Fruit fly (Drosophila melanogaster) whole organism, embryonic: ENCODE results near the gene CG1632.

ENCODE experiments used
- Abd-B ChIP-seq: fragments of 200-800 bp; sonication (Bioruptor generic); optimal IDR thresholded peaks from 2 replicates; lab custom pipeline; 2018; ENCODE audit warnings: missing biosample characterization, mild to moderate bottlenecking, missing genetic modification characterization, moderate library complexity
- Bteb2 ChIP-seq: fragments of 200-800 bp; sonication (Bioruptor generic); optimal IDR thresholded peaks from 2 replicates; lab custom pipeline; 2016; ENCODE audit warnings: missing biosample characterization, missing genetic modification characterization
- CG10979 ChIP-seq: fragments of 200-800 bp; sonication (Bioruptor generic); optimal IDR thresholded peaks from 2 replicates; lab custom pipeline; 2018; ENCODE audit warnings: missing biosample characterization, mild to moderate bottlenecking, missing genetic modification characterization, moderate library complexity
- CG11398 ChIP-seq: fragments of 200-800 bp; sonication (Bioruptor generic); optimal IDR thresholded peaks from 2 replicates; lab custom pipeline; 2016; ENCODE audit warnings: missing biosample characterization, missing genetic modification characterization
- CG13123 ChIP-seq: fragments of 200-800 bp; sonication (Bioruptor generic); optimal IDR thresholded peaks from 2 replicates; lab custom pipeline; 2016; ENCODE audit warnings: missing biosample characterization, missing genetic modification characterization
- CG13424 ChIP-seq: fragments of 200-800 bp; sonication (Bioruptor generic); optimal IDR thresholded peaks from 2 replicates; lab custom pipeline; 2019; ENCODE audit warnings: missing biosample characterization, mild to moderate bottlenecking, missing genetic modification characterization, moderate library complexity
- CG14050 ChIP-seq: fragments of 200-800 bp; sonication (Bioruptor generic); IDR thresholded peaks from 3 replicates; pipeline ENCODE4 v1.3.6; 2022; ENCODE audit warnings: missing biosample characterization, missing genetic modification characterization
- CG14710 ChIP-seq: fragments of 200-800 bp; sonication (Bioruptor generic); optimal IDR thresholded peaks from 3 replicates; lab custom pipeline; 2019; ENCODE audit warnings: missing biosample characterization, mild to moderate bottlenecking, missing genetic modification characterization, moderate library complexity
- CG1603 ChIP-seq: fragments of 200-800 bp; sonication (Bioruptor generic); optimal IDR thresholded peaks from 2 replicates; lab custom pipeline; 2019; ENCODE audit warnings: missing biosample characterization, mild to moderate bottlenecking, missing genetic modification characterization, moderate library complexity
- CG16813 ChIP-seq: fragments of 200-800 bp; sonication (Bioruptor generic); IDR thresholded peaks from 3 replicates; pipeline ENCODE4 v1.3.6; 2022; ENCODE audit warnings: missing biosample characterization, missing genetic modification characterization; ENCODE audit not compliant: partially characterized antibody
- CG17568 ChIP-seq: fragments of 200-800 bp; sonication (Bioruptor generic); optimal IDR thresholded peaks from 2 replicates; lab custom pipeline; 2018; ENCODE audit warnings: missing biosample characterization, mild to moderate bottlenecking, missing genetic modification characterization, moderate library complexity
- CG2712 ChIP-seq: fragments of 200-800 bp; optimal IDR thresholded peaks from 3 replicates; lab custom pipeline; 2019; ENCODE audit warnings: missing biosample characterization, mild to moderate bottlenecking, missing genetic modification characterization, moderate library complexity
- CG2889 ChIP-seq: fragments of 200-800 bp; sonication (Bioruptor generic); IDR thresholded peaks from 3 replicates; pipeline ENCODE4 v1.3.6; 2022; ENCODE audit warnings: missing biosample characterization, missing genetic modification characterization
- CG31441 ChIP-seq: fragments of 200-800 bp; sonication (Bioruptor generic); IDR thresholded peaks from 2 replicates; pipeline ENCODE4 v1.3.6; 2022; ENCODE audit warnings: missing biosample characterization, missing genetic modification characterization
- CG3163 ChIP-seq: fragments of 200-800 bp; sonication (Bioruptor generic); optimal IDR thresholded peaks from 3 replicates; lab custom pipeline; 2016; ENCODE audit warnings: missing biosample characterization, missing genetic modification characterization
- CG3407 ChIP-seq: fragments of 200-800 bp; sonication (Bioruptor generic); optimal IDR thresholded peaks from 2 replicates; lab custom pipeline; 2018; ENCODE audit warnings: missing biosample characterization, mild to moderate bottlenecking, missing genetic modification characterization
- CG3995 ChIP-seq: fragments of 200-800 bp; sonication (Bioruptor generic); optimal IDR thresholded peaks from 3 replicates; lab custom pipeline; 2016; ENCODE audit warnings: missing biosample characterization, missing genetic modification characterization
- CG6654 ChIP-seq: fragments of 200-800 bp; sonication (Bioruptor generic); optimal IDR thresholded peaks from 2 replicates; lab custom pipeline; 2017; ENCODE audit warnings: missing biosample characterization, mild to moderate bottlenecking, missing genetic modification characterization
- CG7357 ChIP-seq: fragments of 200-800 bp; sonication (Bioruptor generic); IDR thresholded peaks from 3 replicates; pipeline ENCODE4 v1.3.6; 2022; ENCODE audit warnings: missing biosample characterization, missing genetic modification characterization
- CG7556 ChIP-seq: fragments of 200-800 bp; sonication (Bioruptor generic); optimal IDR thresholded peaks from 2 replicates; lab custom pipeline; 2017; ENCODE audit warnings: missing biosample characterization, mild to moderate bottlenecking, missing genetic modification characterization
- CG7786 ChIP-seq: fragments of 200-800 bp; sonication (Bioruptor generic); optimal IDR thresholded peaks from 2 replicates; lab custom pipeline; 2016; ENCODE audit warnings: missing biosample characterization, missing genetic modification characterization
- CG8478 ChIP-seq: fragments of >200 bp; optimal IDR thresholded peaks from 2 replicates; lab custom pipeline; 2018
- CG8765 ChIP-seq: fragments of 200-800 bp; sonication (Bioruptor generic); IDR thresholded peaks from 2 replicates; pipeline ENCODE4 v1.3.6; 2022; ENCODE audit warnings: missing biosample characterization, missing genetic modification characterization
- CG9215 ChIP-seq: fragments of 200-800 bp; sonication (Bioruptor generic); IDR thresholded peaks from 2 replicates; pipeline ENCODE4 v1.3.6; 2022; ENCODE audit warnings: missing biosample characterization, missing genetic modification characterization
- Ets97D ChIP-seq: fragments of 200-800 bp; sonication (Bioruptor generic); optimal IDR thresholded peaks from 3 replicates; lab custom pipeline; 2016; ENCODE audit warnings: missing biosample characterization, missing genetic modification characterization
- Myb ChIP-seq: fragments of 200-800 bp; sonication (Bioruptor generic); optimal IDR thresholded peaks from 2 replicates; lab custom pipeline; 2016; ENCODE audit warnings: missing biosample characterization, missing genetic modification characterization
- Rfx ChIP-seq: fragments of 200-800 bp; sonication (Bioruptor generic); IDR thresholded peaks from 2 replicates; pipeline ENCODE4 v1.3.6; 2022; ENCODE audit warnings: missing biosample characterization, missing genetic modification characterization
- Ssrp ChIP-seq: fragments of 200-800 bp; sonication (Bioruptor generic); optimal IDR thresholded peaks from 2 replicates; lab custom pipeline; 2018; ENCODE audit warnings: missing biosample characterization, mild to moderate bottlenecking, missing genetic modification characterization, moderate library complexity
- ara ChIP-seq: fragments of 200-800 bp; sonication (Bioruptor generic); IDR thresholded peaks from 2 replicates; pipeline ENCODE4 v1.3.6; 2022; ENCODE audit warnings: missing biosample characterization, missing genetic modification characterization
- bsh ChIP-seq, 2 experiments: fragments of 200-800 bp; sonication (Bioruptor generic); optimal IDR thresholded peaks; 2 replicates each; lab custom pipeline; 2017 to 2018; ENCODE audit warnings: mild to moderate bottlenecking in 2 of 2, missing biosample characterization in 2 of 2, missing genetic modification characterization in 2 of 2, moderate library complexity in 1 of 2
- cad ChIP-seq: fragments of >200 bp; optimal IDR thresholded peaks from 2 replicates; lab custom pipeline; 2017; ENCODE audit warnings: missing biosample characterization, missing genetic modification characterization
- da ChIP-seq: fragments of 200-800 bp; sonication (Bioruptor generic); optimal IDR thresholded peaks from 2 replicates; lab custom pipeline; 2016; ENCODE audit warnings: missing biosample characterization, missing genetic modification characterization
- dati ChIP-seq: fragments of 200-800 bp; sonication (Bioruptor generic); IDR thresholded peaks from 2 replicates; pipeline ENCODE4 v1.3.6; 2022; ENCODE audit warnings: missing biosample characterization, missing genetic modification characterization
- dmrt11E ChIP-seq: fragments of 200-800 bp; sonication (Bioruptor generic); optimal IDR thresholded peaks from 3 replicates; lab custom pipeline; 2018; ENCODE audit warnings: missing biosample characterization, mild to moderate bottlenecking, missing genetic modification characterization, moderate library complexity
- gem ChIP-seq: fragments of 200-800 bp; sonication (Bioruptor generic); optimal IDR thresholded peaks from 2 replicates; lab custom pipeline; 2019; ENCODE audit warnings: missing biosample characterization, mild to moderate bottlenecking, missing genetic modification characterization, moderate library complexity
- grn ChIP-seq: fragments of 200-800 bp; sonication (Bioruptor generic); optimal IDR thresholded peaks from 3 replicates; lab custom pipeline; 2017; ENCODE audit warnings: missing biosample characterization, missing genetic modification characterization
- gsb-n ChIP-seq: fragments of 200-800 bp; sonication (Bioruptor generic); optimal IDR thresholded peaks from 3 replicates; lab custom pipeline; 2018; ENCODE audit warnings: missing biosample characterization, mild to moderate bottlenecking, missing genetic modification characterization
- hb ChIP-seq: fragments of 200-800 bp; sonication (Bioruptor generic); IDR thresholded peaks from 3 replicates; pipeline ENCODE4 v1.3.6; 2022; ENCODE audit warnings: missing biosample characterization, missing genetic modification characterization; ENCODE audit not compliant: partially characterized antibody
- lmd ChIP-seq: fragments of 200-800 bp; sonication (Bioruptor generic); IDR thresholded peaks from 2 replicates; pipeline ENCODE4 v1.3.6; 2022; ENCODE audit warnings: missing biosample characterization, missing genetic modification characterization
- lola ChIP-seq, 3 experiments: fragments of >200 bp in 2 of 3; fragments of 200-800 bp in 1 of 3; sonication (Bioruptor generic) in 1 of 3; optimal IDR thresholded peaks; 2 replicates each; lab custom pipeline; 2017 to 2019; ENCODE audit warnings: missing biosample characterization in 3 of 3, missing genetic modification characterization in 3 of 3, mild to moderate bottlenecking in 1 of 3, moderate library complexity in 1 of 3
- oc ChIP-seq: fragments of 200-800 bp; sonication (Bioruptor generic); optimal IDR thresholded peaks from 2 replicates; lab custom pipeline; 2018; ENCODE audit warnings: missing biosample characterization, mild to moderate bottlenecking, missing genetic modification characterization, moderate library complexity
- phol ChIP-seq: fragments of 200-800 bp; sonication (Bioruptor generic); optimal IDR thresholded peaks from 3 replicates; lab custom pipeline; 2018; ENCODE audit warnings: missing biosample characterization, mild to moderate bottlenecking, missing genetic modification characterization, moderate library complexity
- prd ChIP-seq, 3 experiments: fragments of >200 bp in 2 of 3; fragments of 200-800 bp in 1 of 3; sonication (Bioruptor generic) in 1 of 3; optimal IDR thresholded peaks in 2 of 3; IDR thresholded peaks in 1 of 3; 2 replicates in 2 of 3; 3 replicates in 1 of 3; pipeline versions ENCODE4 v1.3.6 to Lab custom; 2017 to 2022; ENCODE audit warnings: missing biosample characterization in 1 of 3, missing genetic modification characterization in 1 of 3
- salm ChIP-seq: fragments of 200-800 bp; sonication (Bioruptor generic); optimal IDR thresholded peaks from 2 replicates; lab custom pipeline; 2018; ENCODE audit warnings: missing biosample characterization, mild to moderate bottlenecking, missing genetic modification characterization
- shn ChIP-seq: fragments of 200-800 bp; sonication (Bioruptor generic); optimal IDR thresholded peaks from 3 replicates; lab custom pipeline; 2016; ENCODE audit warnings: missing biosample characterization, missing genetic modification characterization
- sob ChIP-seq: fragments of 200-800 bp; sonication (Bioruptor generic); IDR thresholded peaks from 2 replicates; pipeline ENCODE4 v1.3.6; 2022; ENCODE audit warnings: missing biosample characterization, missing genetic modification characterization
- tio ChIP-seq: fragments of 200-800 bp; sonication (Bioruptor generic); optimal IDR thresholded peaks from 2 replicates; lab custom pipeline; 2017; ENCODE audit warnings: missing biosample characterization, missing genetic modification characterization, inconsistent platforms
- yki ChIP-seq: fragments of >200 bp; optimal IDR thresholded peaks from 3 replicates; lab custom pipeline; 2018
- zen2 ChIP-seq: fragments of 200-800 bp; sonication (Bioruptor generic); IDR thresholded peaks from 3 replicates; pipeline ENCODE4 v1.3.6; 2022; ENCODE audit warnings: missing biosample characterization, missing genetic modification characterization; ENCODE audit not compliant: partially characterized antibody

CG1632 gene

dm6 chrX:8211731-8212468 is 40.6 kb upstream of the CG1632 start (continued):
- TF ChIP-seq gem (tag; lab: Kevin White, UChicago) (peak; percentile 11), CG14710 (tag; lab: Kevin White, UChicago) (peak; percentile 9), hb (no peak), CG1603 (tag; lab: Kevin White, UChicago) (peak; percentile 21), CG31441 (GFP tag; lab: Robert Waterston, UW) (no peak), CG2712 (tag; lab: Kevin White, UChicago) (peak; percentile 23), CG9215 (GFP tag; lab: Robert Waterston, UW) (no peak), CG7556 (GFP tag; lab: Kevin White, UChicago) (no peak), CG11398 (no peak), lola (GFP tag; optimal IDR thresholded peaks at IDR 0.05; lab: Kevin White, UChicago) (peak in 1 of 3 experiments; percentile 18), da (GFP tag; lab: Kevin White, UChicago) (no peak), CG6654 (GFP tag; lab: Kevin White, UChicago) (peak; percentile 95), cad (GFP tag; lab: Kevin White, UChicago) (peak; percentile 83), sob (GFP tag; lab: Robert Waterston, UW) (no peak), prd (optimal IDR thresholded peaks at IDR 0.05; lab: Kevin White, UChicago) (no peak), prd (GFP tag; IDR thresholded peaks at IDR 0.05; lab: Robert Waterston, UW) (no peak), bsh (GFP tag; optimal IDR thresholded peaks at IDR 0.05; lab: Kevin White, UChicago) (peak in 1 of 2 experiments; percentile 33), phol (tag; lab: Kevin White, UChicago) (peak; percentile 7), dati (GFP tag; lab: Robert Waterston, UW) (no peak), dmrt11E (tag; lab: Kevin White, UChicago) (peak; percentile 19), ara (0 out of 2 replicates have a peak, but pooled peaks have one; percentile 5), CG10979 (tag; lab: Kevin White, UChicago) (peak; percentile 46)

- no peak for TF ChIP-seq Ets97D (GFP tag; lab: Kevin White, UChicago)
- no peak for TF ChIP-seq CG7786 (GFP tag; lab: Kevin White, UChicago)
- peak; percentile 55 for TF ChIP-seq yki (lab: Kevin White, UChicago)
- no peak for TF ChIP-seq CG13123 (GFP tag; lab: Kevin White, UChicago)
- TF ChIP-seq salm (tag; lab: Kevin White, UChicago) = no peak
- TF ChIP-seq tio (GFP tag; lab: Kevin White, UChicago) = no peak
- no peak for TF ChIP-seq CG7357 (GFP tag; lab: Robert Waterston, UW)
- TF ChIP-seq CG13424 (tag; lab: Kevin White, UChicago) = no peak
- TF ChIP-seq gem (tag; lab: Kevin White, UChicago) = no peak
- TF ChIP-seq zen2 (GFP tag; lab: Robert Waterston, UW) = no peak
- TF ChIP-seq CG8765 (GFP tag; lab: Robert Waterston, UW) = no peak
- TF ChIP-seq CG8478 (lab: Kevin White, UChicago) = peak; percentile 66
- no peak for TF ChIP-seq shn
- TF ChIP-seq Ssrp (tag; lab: Kevin White, UChicago) = no peak
- TF ChIP-seq grn (GFP tag; lab: Kevin White, UChicago) = peak; percentile 48
- TF ChIP-seq CG2889 (GFP tag; lab: Robert Waterston, UW) = no peak
- no peak for TF ChIP-seq CG3407 (GFP tag; lab: Kevin White, UChicago)
- TF ChIP-seq CG3163 (GFP tag; lab: Kevin White, UChicago) = peak; percentile 37
- no peak for TF ChIP-seq CG3995
- TF ChIP-seq Bteb2 (GFP tag; lab: Kevin White, UChicago) = no peak
- TF ChIP-seq Myb (GFP tag; lab: Kevin White, UChicago) = no peak
- no peak for TF ChIP-seq gsb-n
- TF ChIP-seq oc = no peak
- no peak for TF ChIP-seq CG17568
- no peak for TF ChIP-seq CG14050 (GFP tag; lab: Robert Waterston, UW)
- no peak for TF ChIP-seq Abd-B
- no peak for TF ChIP-seq Rfx (GFP tag; lab: Robert Waterston, UW)
- TF ChIP-seq CG16813 (GFP tag; lab: Robert Waterston, UW) = no peak
- TF ChIP-seq lmd (GFP tag; lab: Robert Waterston, UW) = no peak
These were observed 38.5 kb upstream of the CG1632 start for dm6 chrX:8214017-8214416.
